Fruit fly (Drosophila melanogaster): ENCODE measurements around the gene CG43739.

CG43739 gene

dm6 chr2L:20840462-20841038 lies 78.2 kb downstream of the CG43739 start, which contains the start of gene CG31676 (continued):
- peak; percentile 48 for TF ChIP-seq CG13296 (GFP tag; optimal IDR thresholded peaks at IDR 0.05)
- no peak for TF ChIP-seq CkIIα-i1 (GFP tag; IDR thresholded peaks at IDR 0.05)
- no peak for TF ChIP-seq lmd (GFP tag; IDR thresholded peaks at IDR 0.05)
- no peak for TF ChIP-seq CG7271 (tag; optimal IDR thresholded peaks at IDR 0.05)
- no peak for TF ChIP-seq Atf6 (GFP tag; IDR thresholded peaks at IDR 0.05)
- no peak for TF ChIP-seq onecut (GFP tag; IDR thresholded peaks at IDR 0.05)
- no peak for TF ChIP-seq da (GFP tag; optimal IDR thresholded peaks at IDR 0.05)
- no peak for TF ChIP-seq emc (GFP tag; optimal IDR thresholded peaks at IDR 0.05)
- no peak for TF ChIP-seq gcm (GFP tag; optimal IDR thresholded peaks at IDR 0.05)
- no peak for TF ChIP-seq Fer3 (tag; optimal IDR thresholded peaks at IDR 0.05)
- TF ChIP-seq B-H2 (GFP tag; optimal IDR thresholded peaks at IDR 0.05) = peak; percentile 73
- TF ChIP-seq Lhr (GFP tag; optimal IDR thresholded peaks at IDR 0.05) = no peak
- TF ChIP-seq CG8359 (GFP tag; optimal IDR thresholded peaks at IDR 0.05; ENCODE audit: borderline replicate concordance) = no peak
- no peak for TF ChIP-seq Dfd (GFP tag; optimal IDR thresholded peaks at IDR 0.05)
- TF ChIP-seq chif (GFP tag; optimal IDR thresholded peaks at IDR 0.05) = no peak
- no peak for TF ChIP-seq fd96Cb (tag; optimal IDR thresholded peaks at IDR 0.05)
- TF ChIP-seq Abd-B (GFP tag; optimal IDR thresholded peaks at IDR 0.05) = no peak
- no peak for TF ChIP-seq Sry-β (GFP tag; optimal IDR thresholded peaks at IDR 0.05)
- TF ChIP-seq pros (GFP tag; optimal IDR thresholded peaks at IDR 0.05) = no peak
- no peak for TF ChIP-seq run (tag; optimal IDR thresholded peaks at IDR 0.05)
- 0 out of 2 replicates have a peak, but pooled peaks have one; percentile 23 for TF ChIP-seq CG17612 (GFP tag; IDR thresholded peaks at IDR 0.05)
- peak; percentile 5 to 15 for TF ChIP-seq Trl (optimal IDR thresholded peaks at IDR 0.05)
- TF ChIP-seq Trl (GFP tag; optimal IDR thresholded peaks at IDR 0.05) = no peak
- TF ChIP-seq crc (GFP tag; optimal IDR thresholded peaks at IDR 0.05) = no peak
- TF ChIP-seq bab2 (GFP tag; optimal IDR thresholded peaks at IDR 0.05) = no peak
- no peak for TF ChIP-seq sens-2 (GFP tag; IDR thresholded peaks at IDR 0.05)
- peak; percentile 29; the same call in 1 of the 3 replicates for TF ChIP-seq dysf (GFP tag; IDR thresholded peaks at IDR 0.05)
- TF ChIP-seq en (GFP tag; optimal IDR thresholded peaks at IDR 0.05) = no peak
- no peak for TF ChIP-seq inv (GFP tag; IDR thresholded peaks at IDR 0.05; ENCODE audit: partially characterized antibody)
- TF ChIP-seq ems (GFP tag; optimal IDR thresholded peaks at IDR 0.05) = no peak
- no peak for TF ChIP-seq ssp (GFP tag; IDR thresholded peaks at IDR 0.05)
- no peak for TF ChIP-seq Sry-δ (GFP tag; optimal IDR thresholded peaks at IDR 0.05)
- no peak for TF ChIP-seq CG30403 (GFP tag; optimal IDR thresholded peaks at IDR 0.05)
- no peak for TF ChIP-seq Six4 (GFP tag; optimal IDR thresholded peaks at IDR 0.05)
- no peak for TF ChIP-seq CG4282 (GFP tag; optimal IDR thresholded peaks at IDR 0.05)
- no peak for TF ChIP-seq CG1603 (tag; optimal IDR thresholded peaks at IDR 0.05)
- no peak; the same call in 1 of the 2 replicates for TF ChIP-seq CG9932 (GFP tag; IDR thresholded peaks at IDR 0.05)
- no peak for TF ChIP-seq Ets65A (GFP tag)
- TF ChIP-seq CG32532 (GFP tag; IDR thresholded peaks at IDR 0.05) = peak; percentile 81; the same call in 1 of the 2 replicates
- TF ChIP-seq CG7556 (GFP tag; optimal IDR thresholded peaks at IDR 0.05) = no peak
- no peak for TF ChIP-seq chn (GFP tag; optimal IDR thresholded peaks at IDR 0.05)
- TF ChIP-seq her (GFP tag; optimal IDR thresholded peaks at IDR 0.05) = peak; percentile 24
- no peak for TF ChIP-seq sd (tag; optimal IDR thresholded peaks at IDR 0.05)
- TF ChIP-seq CG7928 (GFP tag; optimal IDR thresholded peaks at IDR 0.05) = no peak
- no peak for TF ChIP-seq CG10979 (tag; optimal IDR thresholded peaks at IDR 0.05)
- no peak for TF ChIP-seq Atf3 (GFP tag; optimal IDR thresholded peaks at IDR 0.05)
- peak; percentile 69 for TF ChIP-seq mirr (GFP tag; optimal IDR thresholded peaks at IDR 0.05)
- TF ChIP-seq CG34224 (GFP tag; IDR thresholded peaks at IDR 0.05; ENCODE audit: partially characterized antibody) = no peak
- TF ChIP-seq toy (GFP tag; IDR thresholded peaks at IDR 0.05) = no peak
- no peak for TF ChIP-seq hb (GFP tag; IDR thresholded peaks at IDR 0.05; ENCODE audit: partially characterized antibody)
- TF ChIP-seq CG6765 (GFP tag; optimal IDR thresholded peaks at IDR 0.05) = peak; percentile 40
